Fruit fly (Drosophila melanogaster) whole organism, prepupa: ENCODE results near the gene hid.

Source experiments
- Blimp-1 ChIP-seq: fragments of 200-800 bp; sonication (Bioruptor generic); optimal IDR thresholded peaks from 3 replicates; lab custom pipeline; 2017; ENCODE audit warnings: missing biosample characterization, missing genetic modification characterization, mild to moderate bottlenecking, moderate library complexity, missing genetic modification reagents
- CG10631 ChIP-seq: fragments of 200-800 bp; sonication (Bioruptor generic); optimal IDR thresholded peaks from 2 replicates; lab custom pipeline; 2016; ENCODE audit warnings: missing biosample characterization, missing genetic modification characterization
- CG10669 ChIP-seq: fragments of 200-800 bp; sonication (Bioruptor generic); optimal IDR thresholded peaks from 3 replicates; lab custom pipeline; 2018; ENCODE audit warnings: missing biosample characterization, mild to moderate bottlenecking, missing genetic modification characterization, moderate library complexity
- CG11294 ChIP-seq: fragments of 200-800 bp; sonication (Bioruptor generic); IDR thresholded peaks from 2 replicates; pipeline ENCODE4 v1.3.6; 2022; ENCODE audit warnings: missing biosample characterization, missing genetic modification characterization
- CG11762 ChIP-seq: fragments of 200-800 bp; sonication (Bioruptor generic); optimal IDR thresholded peaks from 3 replicates; lab custom pipeline; 2016; ENCODE audit warnings: missing biosample characterization, missing genetic modification characterization; ENCODE audit not compliant: insufficient read depth
- CG11902 ChIP-seq: fragments of 200-800 bp; sonication (Bioruptor generic); optimal IDR thresholded peaks from 3 replicates; lab custom pipeline; 2016; ENCODE audit warnings: missing biosample characterization, missing genetic modification characterization
- CG15336 ChIP-seq: fragments of 200-800 bp; sonication (Bioruptor generic); IDR thresholded peaks from 2 replicates; pipeline ENCODE4 v1.3.6; 2022; ENCODE audit warnings: missing biosample characterization, missing genetic modification characterization
- CG1621 ChIP-seq: fragments of 200-800 bp; sonication (Bioruptor generic); optimal IDR thresholded peaks from 3 replicates; lab custom pipeline; 2018; ENCODE audit warnings: missing biosample characterization, mild to moderate bottlenecking, missing genetic modification characterization
- CG16779 ChIP-seq: fragments of 200-800 bp; sonication (Bioruptor generic); optimal IDR thresholded peaks from 3 replicates; lab custom pipeline; 2017; ENCODE audit warnings: missing biosample characterization, mild to moderate bottlenecking, missing genetic modification characterization
- CG3032 ChIP-seq: fragments of 200-800 bp; optimal IDR thresholded peaks from 2 replicates; lab custom pipeline; 2019; ENCODE audit warnings: missing biosample characterization, mild to moderate bottlenecking, missing genetic modification characterization, moderate library complexity
- CG31627 ChIP-seq: fragments of 200-800 bp; sonication (Bioruptor generic); optimal IDR thresholded peaks from 3 replicates; lab custom pipeline; 2016; ENCODE audit warnings: missing biosample characterization, missing genetic modification characterization
- CG32006 ChIP-seq: fragments of 200-800 bp; sonication (Bioruptor generic); optimal IDR thresholded peaks from 3 replicates; lab custom pipeline; 2017; ENCODE audit warnings: missing biosample characterization, mild to moderate bottlenecking, missing genetic modification characterization
- CG3919 ChIP-seq: fragments of 200-800 bp; sonication (Bioruptor generic); optimal IDR thresholded peaks from 3 replicates; lab custom pipeline; 2016; ENCODE audit warnings: missing biosample characterization, missing genetic modification characterization
- CG4318 ChIP-seq: fragments of 200-800 bp; sonication (Bioruptor generic); optimal IDR thresholded peaks from 3 replicates; lab custom pipeline; 2017; ENCODE audit warnings: missing biosample characterization, mild to moderate bottlenecking, missing genetic modification characterization
- CG6163 ChIP-seq: fragments of 200-800 bp; sonication (Bioruptor generic); IDR thresholded peaks from 3 replicates; pipeline ENCODE4 v1.3.6; 2022; ENCODE audit warnings: missing biosample characterization, missing genetic modification characterization
- CG6792 ChIP-seq: fragments of 200-800 bp; sonication (Bioruptor generic); optimal IDR thresholded peaks from 3 replicates; lab custom pipeline; 2016; ENCODE audit warnings: missing biosample characterization, missing genetic modification characterization
- CG6808 ChIP-seq: fragments of 200-800 bp; sonication (Bioruptor generic); optimal IDR thresholded peaks from 3 replicates; lab custom pipeline; 2017; ENCODE audit warnings: missing biosample characterization, missing genetic modification characterization, mild to moderate bottlenecking, moderate library complexity, missing genetic modification reagents
- CG6854 ChIP-seq: fragments of 200-800 bp; sonication (Bioruptor generic); optimal IDR thresholded peaks from 2 replicates; lab custom pipeline; 2017; ENCODE audit warnings: missing biosample characterization, mild to moderate bottlenecking, missing genetic modification characterization
- CG7368 ChIP-seq: fragments of 200-800 bp; sonication (Bioruptor generic); optimal IDR thresholded peaks from 3 replicates; lab custom pipeline; 2016; ENCODE audit warnings: missing biosample characterization, missing genetic modification characterization
- CG8119 ChIP-seq: fragments of 200-800 bp; sonication (Bioruptor generic); IDR thresholded peaks from 3 replicates; pipeline ENCODE4 v1.3.6; 2022; ENCODE audit warnings: missing biosample characterization, missing genetic modification characterization
- CG8319 ChIP-seq: fragments of 200-800 bp; sonication (Bioruptor generic); optimal IDR thresholded peaks from 3 replicates; lab custom pipeline; 2016; ENCODE audit warnings: missing biosample characterization, missing genetic modification characterization
- CG8632 ChIP-seq: fragments of 200-800 bp; sonication (Bioruptor generic); optimal IDR thresholded peaks from 3 replicates; lab custom pipeline; 2016; ENCODE audit warnings: missing biosample characterization, missing genetic modification characterization
- Eip75B ChIP-seq: fragments of 200-800 bp; sonication (Bioruptor generic); optimal IDR thresholded peaks from 3 replicates; lab custom pipeline; 2016; ENCODE audit warnings: missing biosample characterization, missing genetic modification characterization
- Eip93F ChIP-seq: fragments of 200-800 bp; sonication (Bioruptor generic); optimal IDR thresholded peaks from 2 replicates; lab custom pipeline; 2016; ENCODE audit warnings: missing biosample characterization, mild to moderate bottlenecking, missing genetic modification characterization
- Ets21C ChIP-seq: fragments of 200-800 bp; sonication (Bioruptor generic); optimal IDR thresholded peaks from 3 replicates; lab custom pipeline; 2016; ENCODE audit warnings: missing biosample characterization, missing genetic modification characterization
- Ets96B ChIP-seq: fragments of 200-800 bp; optimal IDR thresholded peaks from 2 replicates; lab custom pipeline; 2019; ENCODE audit warnings: missing biosample characterization, mild to moderate bottlenecking, missing genetic modification characterization, moderate library complexity
- Gug ChIP-seq: fragments of 200-800 bp; sonication (Bioruptor generic); IDR thresholded peaks from 2 replicates; pipeline ENCODE4 v1.3.6; 2022; ENCODE audit warnings: missing biosample characterization, missing genetic modification characterization
- Hr38 ChIP-seq: sonication (Bioruptor generic); optimal IDR thresholded peaks from 2 replicates; lab custom pipeline; 2016; ENCODE audit warnings: missing biosample characterization, missing genetic modification characterization
- Hr4 ChIP-seq: fragments of 200-800 bp; sonication (Bioruptor generic); optimal IDR thresholded peaks from 3 replicates; lab custom pipeline; 2016; ENCODE audit warnings: missing biosample characterization, missing genetic modification characterization
- Lpt ChIP-seq: fragments of 200-800 bp; sonication (Bioruptor generic); optimal IDR thresholded peaks from 3 replicates; lab custom pipeline; 2016; ENCODE audit warnings: missing biosample characterization, missing genetic modification characterization
- Met ChIP-seq: fragments of 200-800 bp; sonication (Bioruptor generic); optimal IDR thresholded peaks from 3 replicates; lab custom pipeline; 2016; ENCODE audit warnings: missing biosample characterization, missing genetic modification characterization
- OdsH ChIP-seq: fragments of 200-800 bp; sonication (Bioruptor generic); optimal IDR thresholded peaks from 3 replicates; lab custom pipeline; 2016; ENCODE audit warnings: missing biosample characterization, missing genetic modification characterization
- Sox102F ChIP-seq: fragments of 200-800 bp; sonication (Bioruptor generic); optimal IDR thresholded peaks from 2 replicates; lab custom pipeline; 2016; ENCODE audit warnings: missing biosample characterization, mild to moderate bottlenecking, missing genetic modification characterization
- Sox15 ChIP-seq: fragments of 200-800 bp; sonication (Bioruptor generic); optimal IDR thresholded peaks from 3 replicates; lab custom pipeline; 2016; ENCODE audit warnings: missing biosample characterization, missing genetic modification characterization
- achi ChIP-seq: fragments of 200-800 bp; sonication (Bioruptor generic); optimal IDR thresholded peaks from 3 replicates; lab custom pipeline; 2016; ENCODE audit warnings: missing biosample characterization, missing genetic modification characterization
- acj6 ChIP-seq: fragments of 200-800 bp; sonication (Bioruptor generic); optimal IDR thresholded peaks from 3 replicates; lab custom pipeline; 2016; ENCODE audit warnings: missing biosample characterization, missing genetic modification characterization
- cyc ChIP-seq: fragments of 200-800 bp; sonication (Bioruptor generic); optimal IDR thresholded peaks from 3 replicates; lab custom pipeline; 2016; ENCODE audit warnings: missing biosample characterization, missing genetic modification characterization
- dac ChIP-seq: fragments of 200-800 bp; sonication (Bioruptor generic); optimal IDR thresholded peaks from 2 replicates; lab custom pipeline; 2017; ENCODE audit warnings: missing biosample characterization, mild to moderate bottlenecking, missing genetic modification characterization
- esn ChIP-seq: fragments of 200-800 bp; sonication (Bioruptor generic); optimal IDR thresholded peaks from 2 replicates; lab custom pipeline; 2016; ENCODE audit warnings: missing biosample characterization, mild to moderate bottlenecking, missing genetic modification characterization, moderate library complexity
- fd59A ChIP-seq: fragments of 200-800 bp; sonication (Bioruptor generic); optimal IDR thresholded peaks from 2 replicates; lab custom pipeline; 2017; ENCODE audit warnings: missing biosample characterization, mild to moderate bottlenecking, missing genetic modification characterization, missing genetic modification reagents
- fd85E ChIP-seq: fragments of 200-800 bp; sonication (Bioruptor generic); optimal IDR thresholded peaks from 3 replicates; lab custom pipeline; 2016; ENCODE audit warnings: missing biosample characterization, missing genetic modification characterization
- fkh ChIP-seq: fragments of 200-800 bp; sonication (Bioruptor generic); optimal IDR thresholded peaks from 3 replicates; lab custom pipeline; 2017; ENCODE audit warnings: missing biosample characterization, mild to moderate bottlenecking, missing genetic modification characterization, moderate library complexity
- lz ChIP-seq: fragments of 200-800 bp; sonication (Bioruptor generic); optimal IDR thresholded peaks from 3 replicates; lab custom pipeline; 2016; ENCODE audit warnings: missing biosample characterization, missing genetic modification characterization
- net ChIP-seq: fragments of 200-800 bp; sonication (Bioruptor generic); optimal IDR thresholded peaks from 3 replicates; lab custom pipeline; 2016; ENCODE audit warnings: missing biosample characterization, missing genetic modification characterization
- pdm3 ChIP-seq: fragments of 200-800 bp; sonication (Bioruptor generic); optimal IDR thresholded peaks from 3 replicates; lab custom pipeline; 2016; ENCODE audit warnings: missing biosample characterization, missing genetic modification characterization
- salr ChIP-seq, 2 experiments: fragments of 200-800 bp; sonication (Bioruptor generic); optimal IDR thresholded peaks; 3 replicates each; lab custom pipeline; 2016 to 2018; ENCODE audit warnings: missing biosample characterization in 2 of 2, missing genetic modification characterization in 2 of 2, mild to moderate bottlenecking in 1 of 2
- spab ChIP-seq: fragments of 200-800 bp; sonication (Bioruptor generic); optimal IDR thresholded peaks from 2 replicates; lab custom pipeline; 2017; ENCODE audit warnings: missing biosample characterization, mild to moderate bottlenecking, missing genetic modification characterization, missing genetic modification reagents
- svp ChIP-seq: fragments of 200-800 bp; sonication (Bioruptor generic); peaks from one replicate; lab custom pipeline; 2016; ENCODE audit warnings: missing biosample characterization, missing genetic modification characterization
- vri ChIP-seq: fragments of 200-800 bp; sonication (Bioruptor generic); optimal IDR thresholded peaks from 3 replicates; lab custom pipeline; 2016; ENCODE audit warnings: missing biosample characterization, mild to moderate bottlenecking, missing genetic modification characterization

The hid gene

dm6 chr3L:18213745-18214144 is 28.3 kb upstream of the hid start (continued):
- TF ChIP-seq Ets96B (tag; lab: Kevin White, UChicago) (no peak), Gug (GFP tag; lab: Robert Waterston, UW) (no peak), CG3919 (GFP tag; lab: Kevin White, UChicago) (peak; percentile 30), Eip93F (GFP tag; lab: Kevin White, UChicago) (no peak), Hr4 (GFP tag; lab: Kevin White, UChicago) (no peak), net (GFP tag; lab: Kevin White, UChicago) (no peak), CG16779 (no peak), CG6163 (GFP tag; lab: Robert Waterston, UW) (0 out of 3 replicates have a peak, but pooled peaks have one; percentile 29), CG8632 (no peak), fkh (GFP tag; lab: Kevin White, UChicago) (no peak)

dm6 chr3L:18212237-18212653 is 26.8 kb upstream of the hid start:
- peak; percentile 49 for TF ChIP-seq fd59A (GFP tag; lab: Kevin White, UChicago)
- TF ChIP-seq CG11294 (GFP tag; lab: Robert Waterston, UW) = peak; percentile 81
- no peak for TF ChIP-seq Hr38 (GFP tag; lab: Kevin White, UChicago)
- TF ChIP-seq Sox102F (GFP tag; lab: Kevin White, UChicago) = peak; percentile 87
- TF ChIP-seq CG32006 (GFP tag; lab: Kevin White, UChicago) = peak; percentile 81
- peak; percentile 67 for TF ChIP-seq Ets21C (GFP tag; lab: Kevin White, UChicago)
- TF ChIP-seq CG15336 (GFP tag; lab: Robert Waterston, UW) = peak; percentile 94
- TF ChIP-seq fkh (GFP tag; lab: Kevin White, UChicago) = no peak
- TF ChIP-seq achi (GFP tag; lab: Kevin White, UChicago) = peak; percentile 81
- TF ChIP-seq lz (GFP tag; lab: Kevin White, UChicago) = peak; percentile 87
- peak; percentile 94 for TF ChIP-seq svp
- TF ChIP-seq Lpt = peak; percentile 63
- TF ChIP-seq Eip75B (GFP tag; lab: Kevin White, UChicago) = peak; percentile 85
- TF ChIP-seq CG7368 = peak; percentile 55
- peak; percentile 73 for TF ChIP-seq CG11762 (GFP tag; lab: Kevin White, UChicago)
- TF ChIP-seq CG6163 (GFP tag; lab: Robert Waterston, UW) = peak; percentile 93
- peak; percentile 70 for TF ChIP-seq CG11902 (GFP tag; lab: Kevin White, UChicago)
- peak; percentile 54 for TF ChIP-seq Blimp-1 (GFP tag; lab: Kevin White, UChicago)
- peak; percentile 72 for TF ChIP-seq OdsH (GFP tag; lab: Kevin White, UChicago)
- peak; percentile 34 for TF ChIP-seq CG6854 (GFP tag; lab: Kevin White, UChicago)
- peak; percentile 84 for TF ChIP-seq CG10631 (GFP tag; lab: Kevin White, UChicago)
- TF ChIP-seq net (GFP tag; lab: Kevin White, UChicago) = peak; percentile 71
- peak; percentile 55 for TF ChIP-seq spab (GFP tag; lab: Kevin White, UChicago)
- peak; percentile 84 for TF ChIP-seq Gug (GFP tag; lab: Robert Waterston, UW)
- TF ChIP-seq vri (GFP tag; lab: Kevin White, UChicago) = peak; percentile 64
- TF ChIP-seq pdm3 (GFP tag; lab: Kevin White, UChicago) = peak; percentile 82
- peak; percentile 73 for TF ChIP-seq CG31627
- TF ChIP-seq Met (GFP tag; lab: Kevin White, UChicago) = peak; percentile 87
- peak; percentile 77 for TF ChIP-seq CG3919 (GFP tag; lab: Kevin White, UChicago)
- peak; percentile 78 for TF ChIP-seq cyc
- peak; percentile 52 for TF ChIP-seq CG6808 (GFP tag; lab: Kevin White, UChicago)
- peak; percentile 62 for TF ChIP-seq CG10669 (GFP tag; lab: Kevin White, UChicago)
- peak; percentile 90 for TF ChIP-seq esn (GFP tag; lab: Kevin White, UChicago)
- TF ChIP-seq fd85E (GFP tag; lab: Kevin White, UChicago) = no peak
- TF ChIP-seq CG8319 = peak; percentile 60
- TF ChIP-seq CG3032 (tag; lab: Kevin White, UChicago) = peak; percentile 63
- TF ChIP-seq CG8119 (GFP tag; lab: Robert Waterston, UW) = peak; percentile 94
- TF ChIP-seq CG4318 (GFP tag; lab: Kevin White, UChicago) = peak; percentile 37
- TF ChIP-seq dac (GFP tag; lab: Kevin White, UChicago) = peak; percentile 62
- TF ChIP-seq CG16779 = peak; percentile 49
- peak; percentile 12 to 71 for TF ChIP-seq salr (GFP tag; optimal IDR thresholded peaks at IDR 0.05; lab: Kevin White, UChicago)
- peak; percentile 47 for TF ChIP-seq Sox15 (GFP tag; lab: Kevin White, UChicago)
- peak; percentile 89 for TF ChIP-seq CG6792 (GFP tag; lab: Kevin White, UChicago)
- TF ChIP-seq acj6 (GFP tag; lab: Kevin White, UChicago) = peak; percentile 77
- peak; percentile 54 for TF ChIP-seq CG1621 (tag; lab: Kevin White, UChicago)
